Fruit fly (Drosophila melanogaster) whole organism, embryonic: ENCODE results near the gene Nab2.
A peak's percentile ranks its signal among the peaks of the same experiment; 100 is the strongest.

Experiments used
- Blimp-1 ChIP-seq: fragments of 200-800 bp; sonication (Bioruptor generic); optimal IDR thresholded peaks from 3 replicates; lab custom pipeline; 2018; ENCODE audit warnings: missing biosample characterization, missing genetic modification characterization, mild to moderate bottlenecking, moderate library complexity, missing genetic modification reagents
- CG10654 ChIP-seq: fragments of 200-800 bp; sonication (Bioruptor generic); optimal IDR thresholded peaks from 2 replicates; lab custom pipeline; 2016; ENCODE audit warnings: missing biosample characterization, missing genetic modification characterization
- CG11085 ChIP-seq: fragments of 200-800 bp; sonication (Bioruptor generic); IDR thresholded peaks from 2 replicates; pipeline ENCODE4 v1.3.6; 2022; ENCODE audit warnings: missing biosample characterization, missing genetic modification characterization
- CG11504 ChIP-seq: fragments of 200-800 bp; sonication (Bioruptor generic); optimal IDR thresholded peaks from 3 replicates; lab custom pipeline; 2019; ENCODE audit warnings: missing biosample characterization, mild to moderate bottlenecking, missing genetic modification characterization, moderate library complexity
- CG12744 ChIP-seq: fragments of 200-800 bp; sonication (Bioruptor generic); optimal IDR thresholded peaks from 2 replicates; lab custom pipeline; 2016; ENCODE audit warnings: missing biosample characterization, missing genetic modification characterization
- CG15073 ChIP-seq: fragments of 200-800 bp; sonication (Bioruptor generic); optimal IDR thresholded peaks from 2 replicates; lab custom pipeline; 2016; ENCODE audit warnings: missing biosample characterization, missing genetic modification characterization
- CG17829 ChIP-seq: fragments of 200-800 bp; optimal IDR thresholded peaks from 2 replicates; lab custom pipeline; 2019; ENCODE audit warnings: missing biosample characterization, mild to moderate bottlenecking, missing genetic modification characterization, moderate library complexity
- CG18476 ChIP-seq: fragments of 200-800 bp; sonication (Bioruptor generic); optimal IDR thresholded peaks from 2 replicates; lab custom pipeline; 2016; ENCODE audit warnings: missing biosample characterization, mild to moderate bottlenecking, missing genetic modification characterization
- CG2199 ChIP-seq: fragments of 200-800 bp; sonication (Bioruptor generic); IDR thresholded peaks from 3 replicates; pipeline ENCODE4 v1.3.6; 2022; ENCODE audit warnings: missing biosample characterization, missing genetic modification characterization
- CG30403 ChIP-seq: fragments of 200-800 bp; sonication (Bioruptor generic); optimal IDR thresholded peaks from 3 replicates; lab custom pipeline; 2016; ENCODE audit warnings: missing biosample characterization, missing genetic modification characterization
- CG31441 ChIP-seq: fragments of 200-800 bp; sonication (Bioruptor generic); IDR thresholded peaks from 2 replicates; pipeline ENCODE4 v1.3.6; 2022; ENCODE audit warnings: missing biosample characterization, missing genetic modification characterization
- CG32772 ChIP-seq: fragments of 200-800 bp; sonication (Bioruptor generic); IDR thresholded peaks from 2 replicates; pipeline ENCODE4 v1.3.6; 2022; ENCODE audit warnings: missing biosample characterization, missing genetic modification characterization
- CG6254 ChIP-seq: fragments of 200-800 bp; sonication (Bioruptor generic); optimal IDR thresholded peaks from 3 replicates; lab custom pipeline; 2017; ENCODE audit warnings: mild to moderate bottlenecking, missing biosample characterization, missing genetic modification reagents, missing genetic modification characterization
- CG6654 ChIP-seq: fragments of 200-800 bp; sonication (Bioruptor generic); optimal IDR thresholded peaks from 2 replicates; lab custom pipeline; 2017; ENCODE audit warnings: missing biosample characterization, mild to moderate bottlenecking, missing genetic modification characterization
- CG6689 ChIP-seq: fragments of 200-800 bp; sonication (Bioruptor generic); IDR thresholded peaks from 2 replicates; pipeline ENCODE4 v1.3.6; 2022; ENCODE audit warnings: missing biosample characterization, missing genetic modification characterization
- CG7357 ChIP-seq: fragments of 200-800 bp; sonication (Bioruptor generic); IDR thresholded peaks from 3 replicates; pipeline ENCODE4 v1.3.6; 2022; ENCODE audit warnings: missing biosample characterization, missing genetic modification characterization
- CG8089 ChIP-seq: fragments of 200-800 bp; sonication (Bioruptor generic); optimal IDR thresholded peaks from 3 replicates; lab custom pipeline; 2016; ENCODE audit warnings: missing biosample characterization, missing genetic modification characterization
- Dref ChIP-seq: fragments of 200-800 bp; sonication (Bioruptor generic); IDR thresholded peaks from 2 replicates; pipeline ENCODE4 v1.3.6; 2022; ENCODE audit warnings: missing biosample characterization, missing genetic modification characterization
- Eip74EF ChIP-seq, 2 experiments: fragments of 200-800 bp in 1 of 2; fragments of >200 bp in 1 of 2; sonication (Bioruptor generic) in 1 of 2; optimal IDR thresholded peaks; 2 replicates each; lab custom pipeline; 2017 to 2019; ENCODE audit warnings: missing biosample characterization in 2 of 2, missing genetic modification characterization in 2 of 2, mild to moderate bottlenecking in 1 of 2, moderate library complexity in 1 of 2
- Ets97D ChIP-seq: fragments of 200-800 bp; sonication (Bioruptor generic); optimal IDR thresholded peaks from 3 replicates; lab custom pipeline; 2016; ENCODE audit warnings: missing biosample characterization, missing genetic modification characterization
- Fer2 ChIP-seq: fragments of 200-800 bp; sonication (Bioruptor generic); optimal IDR thresholded peaks from 2 replicates; lab custom pipeline; 2018; ENCODE audit warnings: missing biosample characterization, mild to moderate bottlenecking, missing genetic modification characterization, moderate library complexity
- Jarid2 ChIP-seq: fragments of 200-800 bp; sonication (Bioruptor generic); optimal IDR thresholded peaks from 3 replicates; lab custom pipeline; 2017; ENCODE audit warnings: mild to moderate bottlenecking, missing biosample characterization, missing genetic modification reagents, missing genetic modification characterization
- Max ChIP-seq: fragments of 200-800 bp; sonication (Bioruptor generic); optimal IDR thresholded peaks from 2 replicates; lab custom pipeline; 2016; ENCODE audit warnings: missing biosample characterization, mild to moderate bottlenecking, missing genetic modification characterization
- Mes4 ChIP-seq: fragments of 200-800 bp; sonication (Bioruptor generic); optimal IDR thresholded peaks from 2 replicates; lab custom pipeline; 2016; ENCODE audit warnings: missing biosample characterization, missing genetic modification characterization
- Ptx1 ChIP-seq: fragments of 200-800 bp; sonication (Bioruptor generic); IDR thresholded peaks from 2 replicates; pipeline ENCODE4 v1.3.6; 2022; ENCODE audit warnings: missing biosample characterization, missing genetic modification characterization
- Side ChIP-seq: fragments of 200-800 bp; sonication (Bioruptor generic); optimal IDR thresholded peaks from 2 replicates; lab custom pipeline; 2016; ENCODE audit warnings: missing biosample characterization, missing genetic modification characterization
- Sry-β ChIP-seq: fragments of 200-800 bp; sonication (Bioruptor generic); optimal IDR thresholded peaks from 2 replicates; lab custom pipeline; 2018; ENCODE audit warnings: missing biosample characterization, mild to moderate bottlenecking, missing genetic modification characterization, moderate library complexity
- crol ChIP-seq: fragments of 200-800 bp; sonication (Bioruptor generic); IDR thresholded peaks from 2 replicates; pipeline ENCODE4 v1.3.6; 2022; ENCODE audit warnings: missing biosample characterization, missing genetic modification characterization
- cwo ChIP-seq: fragments of 200-800 bp; sonication (Bioruptor generic); optimal IDR thresholded peaks from 3 replicates; lab custom pipeline; 2017; ENCODE audit warnings: missing biosample characterization, missing genetic modification characterization, mild to moderate bottlenecking, moderate library complexity, missing genetic modification reagents
- ewg ChIP-seq: fragments of 200-800 bp; sonication (Bioruptor generic); optimal IDR thresholded peaks from 3 replicates; lab custom pipeline; 2017; ENCODE audit warnings: mild to moderate bottlenecking, missing biosample characterization, missing genetic modification reagents, missing genetic modification characterization
- exex ChIP-seq: fragments of 200-800 bp; sonication (Bioruptor generic); optimal IDR thresholded peaks from 4 replicates; lab custom pipeline; 2018; ENCODE audit warnings: missing biosample characterization, mild to moderate bottlenecking, missing genetic modification characterization, moderate library complexity
- eyg ChIP-seq: fragments of 200-800 bp; sonication (Bioruptor generic); optimal IDR thresholded peaks from 3 replicates; lab custom pipeline; 2016; ENCODE audit warnings: missing biosample characterization, missing genetic modification characterization
- insv ChIP-seq, 2 experiments: fragments of 200-800 bp; sonication (Bioruptor generic); optimal IDR thresholded peaks; 3 replicates each; lab custom pipeline; 2016 to 2018; ENCODE audit warnings: missing biosample characterization in 2 of 2, missing genetic modification characterization in 2 of 2
- jigr1 ChIP-seq: fragments of 200-800 bp; sonication (Bioruptor generic); IDR thresholded peaks from 3 replicates; pipeline ENCODE4 v1.3.6; 2022; ENCODE audit warnings: missing biosample characterization, missing genetic modification characterization
- lab ChIP-seq: fragments of 200-800 bp; sonication (Bioruptor generic); optimal IDR thresholded peaks from 3 replicates; lab custom pipeline; 2017; ENCODE audit warnings: missing biosample characterization, missing genetic modification characterization, mild to moderate bottlenecking, moderate library complexity, missing genetic modification reagents
- nmo ChIP-seq: fragments of 200-800 bp; sonication (Bioruptor generic); optimal IDR thresholded peaks from 2 replicates; lab custom pipeline; 2018; ENCODE audit warnings: missing biosample characterization, mild to moderate bottlenecking, missing genetic modification characterization, moderate library complexity
- otp ChIP-seq: fragments of 200-800 bp; sonication (Bioruptor generic); IDR thresholded peaks from 3 replicates; pipeline ENCODE4, ENCODE4 v1.3.6; 2022; ENCODE audit warnings: missing biosample characterization, missing genetic modification characterization
- p53 ChIP-seq: fragments of 200-800 bp; sonication (Bioruptor generic); optimal IDR thresholded peaks from 2 replicates; lab custom pipeline; 2016; ENCODE audit warnings: missing biosample characterization, missing genetic modification characterization
- pan ChIP-seq, 4 experiments: fragments of >200 bp in 3 of 4; fragments of 200-800 bp in 1 of 4; sonication (Bioruptor generic) in 1 of 4; optimal IDR thresholded peaks in 3 of 4; IDR thresholded peaks in 1 of 4; 2 replicates each; pipeline versions ENCODE4 v1.3.6 to Lab custom; 2017 to 2022; ENCODE audit warnings: missing biosample characterization in 2 of 4, missing genetic modification characterization in 2 of 4, mixed read lengths in 1 of 4
- pita ChIP-seq: fragments of 200-800 bp; sonication (Bioruptor generic); optimal IDR thresholded peaks from 2 replicates; lab custom pipeline; 2017; ENCODE audit warnings: missing biosample characterization, mild to moderate bottlenecking, missing genetic modification characterization
- repo ChIP-seq: fragments of 200-800 bp; sonication (Bioruptor generic); optimal IDR thresholded peaks from 2 replicates; lab custom pipeline; 2016; ENCODE audit warnings: missing biosample characterization, missing genetic modification characterization
- ro ChIP-seq: fragments of 200-800 bp; sonication (Bioruptor generic); IDR thresholded peaks from 2 replicates; pipeline ENCODE4 v1.3.6; 2022; ENCODE audit warnings: missing biosample characterization, missing genetic modification characterization
- sna ChIP-seq: fragments of 200-800 bp; sonication (Bioruptor generic); IDR thresholded peaks from 2 replicates; pipeline ENCODE4 v1.3.6; 2022; ENCODE audit warnings: missing biosample characterization, missing genetic modification characterization; ENCODE audit not compliant: partially characterized antibody
- tap ChIP-seq: fragments of 200-800 bp; optimal IDR thresholded peaks from 3 replicates; lab custom pipeline; 2019; ENCODE audit warnings: missing biosample characterization, mild to moderate bottlenecking, missing genetic modification characterization, moderate library complexity
- ttk ChIP-seq: fragments of 200-800 bp; sonication (Bioruptor generic); IDR thresholded peaks from 2 replicates; pipeline ENCODE4 v2.1.2; 2022; ENCODE audit warnings: missing biosample characterization, missing genetic modification characterization
- twi ChIP-seq: fragments of 200-800 bp; optimal IDR thresholded peaks from 2 replicates; lab custom pipeline; 2019; ENCODE audit warnings: missing biosample characterization, mild to moderate bottlenecking, missing genetic modification characterization, moderate library complexity
- tx ChIP-seq: fragments of 200-800 bp; sonication (Bioruptor generic); optimal IDR thresholded peaks from 2 replicates; lab custom pipeline; 2016; ENCODE audit warnings: missing biosample characterization, missing genetic modification characterization
- usp ChIP-seq: fragments of >200 bp; optimal IDR thresholded peaks from 2 replicates; lab custom pipeline; 2017; ENCODE audit warnings: missing biosample characterization, missing genetic modification characterization

Gene Nab2

DNA sequence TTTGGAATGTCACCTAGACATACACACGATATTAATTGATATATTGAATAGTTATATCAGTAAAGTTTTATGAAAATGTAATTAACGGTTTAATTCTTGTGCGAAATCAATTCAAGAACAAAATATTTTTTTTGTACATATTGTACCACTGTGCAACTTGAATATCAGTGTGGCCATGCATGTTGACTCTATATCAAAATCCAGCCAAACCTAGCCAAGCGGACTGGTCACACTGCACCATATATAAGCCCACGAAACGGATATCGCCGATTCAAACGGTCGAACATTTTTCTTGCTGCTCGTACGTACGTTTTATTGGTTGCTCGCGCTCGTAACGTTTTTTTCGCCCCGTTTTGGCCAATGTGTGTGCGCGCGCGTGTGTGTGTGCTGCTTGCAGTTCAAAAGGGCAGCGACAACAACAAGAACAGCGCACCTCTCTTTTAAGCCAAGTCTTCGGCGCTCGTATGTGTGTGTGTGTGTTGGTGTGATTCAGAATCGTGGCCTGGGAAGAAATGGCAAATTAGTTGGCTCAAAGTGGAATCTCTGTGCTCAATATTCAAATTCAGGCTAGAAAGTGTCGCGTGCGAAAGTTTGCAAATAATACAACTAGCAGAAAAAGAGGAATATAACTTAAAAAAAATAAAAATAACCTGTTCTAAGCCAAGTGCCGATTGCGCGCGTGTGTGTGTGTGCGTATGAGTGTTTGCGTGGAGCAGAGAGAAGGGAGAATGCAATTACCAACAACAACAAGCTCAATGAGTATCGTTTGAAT, 23.2 kb downstream of the Nab2 start, which contains the start of gene crb (continued):
- TF ChIP-seq Sry-β (GFP tag; lab: Kevin White, UChicago) (no peak), CG8089 (GFP tag; lab: Kevin White, UChicago) (peak; percentile 6), tx (GFP tag; lab: Kevin White, UChicago) (no peak), CG6654 (GFP tag; lab: Kevin White, UChicago) (no peak), Blimp-1 (GFP tag; lab: Kevin White, UChicago) (no peak), CG18476 (GFP tag; lab: Kevin White, UChicago) (peak; percentile 13), CG31441 (GFP tag; lab: Robert Waterston, UW) (peak; percentile 47), repo (GFP tag; lab: Kevin White, UChicago) (peak; percentile 19), CG10654 (peak; percentile 0), jigr1 (GFP tag; lab: Robert Waterston, UW) (no peak), twi (tag; lab: Kevin White, UChicago) (no peak), CG6689 (GFP tag; lab: Robert Waterston, UW) (peak; percentile 38; the same call in 1 of the 2 replicates), pan (optimal IDR thresholded peaks at IDR 0.05; lab: Kevin White, UChicago) (no peak), pan (GFP tag; optimal IDR thresholded peaks at IDR 0.05 in 1 of 2, IDR thresholded peaks at IDR 0.05 in 1 of 2) (peak in 1 of 2 experiments; percentile 44), CG2199 (GFP tag; lab: Robert Waterston, UW) (0 out of 3 replicates have a peak, but pooled peaks have one; percentile 56), Dref (GFP tag; lab: Robert Waterston, UW) (no peak), lab (peak; percentile 72), CG15073 (no peak), cwo (peak; percentile 28), Mes4 (GFP tag; lab: Kevin White, UChicago) (peak; percentile 45), Eip74EF (GFP tag; optimal IDR thresholded peaks at IDR 0.05; lab: Kevin White, UChicago) (peak in 1 of 2 experiments; percentile 39), CG6254 (GFP tag; lab: Kevin White, UChicago) (no peak), Fer2 (tag; lab: Kevin White, UChicago) (no peak), sna (GFP tag; lab: Robert Waterston, UW) (0 out of 2 replicates have a peak, but pooled peaks have one; percentile 12), exex (tag; lab: Kevin White, UChicago) (peak; percentile 23), CG7357 (GFP tag; lab: Robert Waterston, UW) (no peak), CG11504 (tag; lab: Kevin White, UChicago) (peak; percentile 60), Ets97D (GFP tag; lab: Kevin White, UChicago) (peak; percentile 91), ewg (GFP tag; lab: Kevin White, UChicago) (peak; percentile 5), crol (GFP tag; lab: Robert Waterston, UW) (no peak; the same call in 1 of the 2 replicates), pita (no peak), eyg (GFP tag; lab: Kevin White, UChicago) (peak; percentile 2), insv (GFP tag; optimal IDR thresholded peaks at IDR 0.05; lab: Kevin White, UChicago) (peak in 1 of 2 experiments; percentile 49), CG11085 (GFP tag; lab: Robert Waterston, UW) (no peak), CG30403 (peak; percentile 54), tap (no peak), p53 (GFP tag; lab: Kevin White, UChicago) (peak; percentile 22), CG32772 (GFP tag; lab: Robert Waterston, UW) (no peak), otp (GFP tag; lab: Robert Waterston, UW) (peak; percentile 33; the same call in 1 of the 3 replicates), Ptx1 (GFP tag; lab: Robert Waterston, UW) (peak; percentile 50), CG17829 (tag; lab: Kevin White, UChicago) (peak; percentile 59), Max (GFP tag; lab: Kevin White, UChicago) (peak; percentile 43), ro (GFP tag; lab: Robert Waterston, UW) (no peak), usp (GFP tag; lab: Kevin White, UChicago) (no peak), ttk (GFP tag; lab: Robert Waterston, UW) (peak; percentile 48; the same call in 1 of the 2 replicates), Side (GFP tag; lab: Kevin White, UChicago) (peak; percentile 16), nmo (GFP tag; lab: Kevin White, UChicago) (peak; percentile 58), CG12744 (GFP tag; lab: Kevin White, UChicago) (peak; percentile 55), Jarid2 (peak; percentile 94)
